Worm (Caenorhabditis elegans): ENCODE measurements around the gene gst-26.
A peak's percentile ranks its signal among the peaks of the same experiment; 100 is the strongest.

Gene gst-26

DNA sequence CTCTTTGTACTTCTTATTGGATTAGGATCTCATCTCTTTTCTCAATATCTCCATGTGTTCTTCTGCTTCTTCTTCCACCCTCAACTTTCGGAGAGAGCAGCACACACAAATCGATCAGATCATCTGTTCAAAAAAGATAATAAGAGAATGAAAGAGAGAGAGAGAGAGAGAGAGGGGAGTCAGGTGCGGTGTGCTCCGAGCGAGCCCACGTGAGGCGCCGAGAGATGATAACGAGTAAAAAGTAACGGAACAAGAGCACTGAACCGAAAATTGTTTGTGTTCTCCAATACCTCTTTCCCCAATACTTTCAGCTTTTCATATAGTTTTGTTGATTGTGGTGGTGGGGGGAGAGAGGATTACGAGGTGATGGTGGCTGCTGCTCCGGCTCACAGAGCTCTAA is 29.6 kb upstream of the gst-26 start (continued):
- TF ChIP-seq F49E8.2 (tag; optimal IDR thresholded peaks at IDR 0.05; ENCODE audit: insufficient read depth), result no peak
- TF ChIP-seq nhr-120 (GFP tag; IDR thresholded peaks at IDR 0.05), result no peak
- TF ChIP-seq sdz-38 (tag; optimal IDR thresholded peaks at IDR 0.05), result no peak
- TF ChIP-seq lin-40 (tag; optimal IDR thresholded peaks at IDR 0.05), result no peak
- no peak for TF ChIP-seq F52B5.7 (tag; optimal IDR thresholded peaks at IDR 0.05)
- no peak for TF ChIP-seq madf-8 (GFP tag; conservative IDR thresholded peaks at IDR 0.05)
- TF ChIP-seq ZK185.1 (tag; optimal IDR thresholded peaks at IDR 0.05; ENCODE audit: poor library complexity, severe bottlenecking), result no peak
- no peak for TF ChIP-seq madf-10 (tag; optimal IDR thresholded peaks at IDR 0.05)
- no peak for TF ChIP-seq pbrm-1 (GFP tag; IDR thresholded peaks at IDR 0.05)
- TF ChIP-seq K11D2.4 (GFP tag; IDR thresholded peaks at IDR 0.05), result no peak
- no peak for TF ChIP-seq aptf-2 (GFP tag; conservative IDR thresholded peaks at IDR 0.05)
- no peak for TF ChIP-seq ceh-40 (GFP tag; IDR thresholded peaks at IDR 0.05)
- TF ChIP-seq hmg-20 (GFP tag; IDR thresholded peaks at IDR 0.05), result no peak
- no peak for TF ChIP-seq ztf-28 (GFP tag; IDR thresholded peaks at IDR 0.05)
- TF ChIP-seq Y79H2A.3 (GFP tag; conservative IDR thresholded peaks at IDR 0.05), result no peak
- no peak for TF ChIP-seq C17E4.6 (GFP tag; IDR thresholded peaks at IDR 0.05)
- peak; percentile 5; the same call in 1 of the 2 replicates for TF ChIP-seq mcd-1 (GFP tag; IDR thresholded peaks at IDR 0.05)
- peak; percentile 43 for TF ChIP-seq attf-5 (GFP tag; optimal IDR thresholded peaks at IDR 0.05)
- no peak for TF ChIP-seq B0261.1 (tag; optimal IDR thresholded peaks at IDR 0.05)
- no peak for TF ChIP-seq egl-18 (GFP tag; IDR thresholded peaks at IDR 0.05)
- no peak for TF ChIP-seq repo-1 (tag; optimal IDR thresholded peaks at IDR 0.05)
- TF ChIP-seq ama-1 (optimal IDR thresholded peaks at IDR 0.05), result no peak
- TF ChIP-seq ama-1 (GFP tag; optimal IDR thresholded peaks at IDR 0.05), result no peak
- peak; percentile 32; the same call in 1 of the 2 replicates for TF ChIP-seq egrh-3 (GFP tag; IDR thresholded peaks at IDR 0.05)
- TF ChIP-seq let-607 (tag; optimal IDR thresholded peaks at IDR 0.05), result no peak
- no peak for TF ChIP-seq F57A8.1 (GFP tag; optimal IDR thresholded peaks at IDR 0.05)
- TF ChIP-seq K12H6.12 (tag; optimal IDR thresholded peaks at IDR 0.05), result peak; percentile 32
- TF ChIP-seq egl-44 (GFP tag; IDR thresholded peaks at IDR 0.05), result no peak
- TF ChIP-seq madf-6 (GFP tag; IDR thresholded peaks at IDR 0.05), result no peak
- TF ChIP-seq F33H1.4 (GFP tag; IDR thresholded peaks at IDR 0.05), result no peak

DNA sequence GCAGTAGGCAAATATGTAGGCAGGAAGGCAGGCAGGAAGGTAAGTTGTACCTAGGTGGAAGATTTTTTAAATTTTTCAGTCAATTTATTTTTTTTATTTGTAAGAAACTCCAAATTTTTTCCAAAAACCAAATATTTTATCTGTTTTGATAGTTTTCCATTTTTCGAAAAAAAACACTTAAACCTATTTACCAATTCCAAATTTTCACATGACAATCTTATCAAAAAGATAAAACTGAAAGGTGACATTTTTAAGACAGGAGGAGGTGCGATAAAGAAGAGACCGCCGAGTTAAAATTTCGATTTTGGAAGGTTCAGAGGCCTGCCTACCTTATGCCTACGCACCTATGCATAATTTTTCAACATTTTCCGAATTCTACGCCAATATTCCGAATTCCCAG is 26.6 kb upstream of the gst-26 start:
- no peak for TF ChIP-seq F23B12.7 (tag; optimal IDR thresholded peaks at IDR 0.05; ENCODE audit: insufficient read depth)
- peak; percentile 35 for TF ChIP-seq nhr-80 (tag; optimal IDR thresholded peaks at IDR 0.05)
- no peak for TF ChIP-seq hmg-20 (GFP tag; IDR thresholded peaks at IDR 0.05)
- no peak for TF ChIP-seq fkh-3 (tag; optimal IDR thresholded peaks at IDR 0.05)
- TF ChIP-seq dpl-1 (GFP tag; optimal IDR thresholded peaks at IDR 0.05), result no peak
- TF ChIP-seq ztf-6 (GFP tag; IDR thresholded peaks at IDR 0.05), result no peak

DNA sequence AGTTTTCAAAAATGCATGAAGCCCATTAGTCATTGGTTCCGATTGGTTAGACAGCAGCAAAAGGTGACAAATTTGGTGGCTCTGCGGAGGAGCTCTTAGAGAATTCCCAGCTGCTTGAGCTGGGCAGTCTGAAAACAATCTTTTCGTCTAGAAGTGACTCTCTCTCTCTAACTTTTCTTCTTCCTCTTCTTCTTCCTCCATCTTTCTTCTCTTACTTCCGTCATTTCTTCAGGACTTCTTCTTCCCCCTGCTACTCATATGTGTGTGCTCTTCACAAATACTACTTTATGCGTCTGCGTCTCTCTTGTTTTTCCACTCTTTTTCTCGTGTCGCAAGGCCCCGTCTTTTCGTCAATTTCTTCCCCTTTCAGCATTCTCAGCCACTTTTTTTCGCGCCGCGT is 25.6 kb upstream of the gst-26 start:
- TF ChIP-seq hmg-1.2 (GFP tag; IDR thresholded peaks at IDR 0.05) (peak; percentile 77; the same call in 1 of the 2 replicates), rpc-1 (optimal IDR thresholded peaks at IDR 0.05) (no peak), rpc-1 (tag; optimal IDR thresholded peaks at IDR 0.05) (no peak)
